Worm (Caenorhabditis elegans) whole organism, L2 larva: ENCODE results near the gene sos-1.

Experiments used
- C34F6.9 ChIP-seq: fragments of 150-350 bp; optimal IDR thresholded peaks from 2 replicates; lab custom pipeline; 2014; ENCODE audit warnings: missing biosample characterization, missing genetic modification characterization
- F13H6.1 ChIP-seq: sonication (generic microtip); optimal IDR thresholded peaks from 2 replicates; lab custom pipeline; 2016; ENCODE audit warnings: missing genetic modification characterization, missing compliant biosample characterization
- R02D3.7 ChIP-seq: fragments of 150-350 bp; optimal IDR thresholded peaks from 2 replicates; lab custom pipeline; 2014; ENCODE audit warnings: missing biosample characterization, missing genetic modification characterization
- Y55F3AM.14 ChIP-seq: fragments of 200-800 bp; sonication (Bioruptor generic); optimal IDR thresholded peaks from 2 replicates; lab custom pipeline; 2018; ENCODE audit warnings: mild to moderate bottlenecking, missing genetic modification characterization, missing compliant biosample characterization
- ama-1 ChIP-seq: fragments of 150-350 bp; optimal IDR thresholded peaks from 2 replicates; lab custom pipeline; 2018; ENCODE audit warnings: inconsistent platforms
- blmp-1 ChIP-seq: sonication (generic microtip); optimal IDR thresholded peaks from 2 replicates; lab custom pipeline; 2017; ENCODE audit warnings: missing genetic modification characterization, mild to moderate bottlenecking, missing compliant biosample characterization, antibody characterized with exemption, moderate library complexity; ENCODE audit not compliant: insufficient read depth
- ceh-16 ChIP-seq: fragments of 150-350 bp; optimal IDR thresholded peaks from 2 replicates; lab custom pipeline; 2014; ENCODE audit warnings: missing biosample characterization, missing genetic modification characterization
- ceh-82 ChIP-seq: fragments of 150-350 bp; optimal IDR thresholded peaks from 2 replicates; lab custom pipeline; 2014; ENCODE audit warnings: missing biosample characterization, missing genetic modification characterization
- crh-2 ChIP-seq: sonication (generic microtip); optimal IDR thresholded peaks from 2 replicates; lab custom pipeline; 2017; ENCODE audit warnings: missing biosample characterization, missing genetic modification characterization
- dmd-4 ChIP-seq: sonication (generic microtip); optimal IDR thresholded peaks from 2 replicates; lab custom pipeline; 2017; ENCODE audit warnings: missing biosample characterization, missing genetic modification characterization
- egl-27 ChIP-seq: sonication (generic microtip); optimal IDR thresholded peaks from 3 replicates; lab custom pipeline; 2017; ENCODE audit warnings: missing biosample characterization, missing genetic modification reagents, missing genetic modification characterization
- elt-1 ChIP-seq: fragments of 150-350 bp; optimal IDR thresholded peaks from 2 replicates; lab custom pipeline; 2014; ENCODE audit warnings: missing biosample characterization, missing genetic modification characterization
- elt-3 ChIP-seq: sonication (generic microtip); optimal IDR thresholded peaks from 2 replicates; lab custom pipeline; 2017; ENCODE audit warnings: missing biosample characterization, missing genetic modification characterization
- fos-1 ChIP-seq: fragments of 150-350 bp; optimal IDR thresholded peaks from 2 replicates; lab custom pipeline; 2014; ENCODE audit warnings: missing biosample characterization, missing genetic modification characterization
- gmeb-1 ChIP-seq: fragments of 150-350 bp; optimal IDR thresholded peaks from 2 replicates; lab custom pipeline; 2014; ENCODE audit warnings: missing biosample characterization, missing genetic modification characterization
- lin-11 ChIP-seq: fragments of 150-350 bp; sonication (generic microtip); optimal IDR thresholded peaks from 2 replicates; lab custom pipeline; 2014; ENCODE audit warnings: missing biosample characterization, missing genetic modification characterization, inconsistent platforms, mixed read lengths
- lin-13 ChIP-seq: fragments of 150-350 bp; optimal IDR thresholded peaks from 2 replicates; lab custom pipeline; 2014; ENCODE audit warnings: missing biosample characterization, missing genetic modification reagents, missing genetic modification characterization
- lin-39 ChIP-seq: fragments of 150-350 bp; optimal IDR thresholded peaks from 2 replicates; lab custom pipeline; 2014; ENCODE audit warnings: missing biosample characterization, missing genetic modification reagents, missing genetic modification characterization
- mab-5 ChIP-seq: fragments of 150-350 bp; optimal IDR thresholded peaks from 2 replicates; lab custom pipeline; 2014; ENCODE audit warnings: missing biosample characterization, missing genetic modification characterization
- mbf-1 ChIP-seq: sonication (generic microtip); optimal IDR thresholded peaks from 2 replicates; lab custom pipeline; 2017; ENCODE audit warnings: missing biosample characterization, missing genetic modification characterization
- mdl-1 ChIP-seq, 2 experiments: fragments of 150-350 bp in 1 of 2; sonication (generic microtip) in 1 of 2; optimal IDR thresholded peaks; 2 replicates each; lab custom pipeline; 2017; ENCODE audit warnings: missing biosample characterization in 2 of 2, missing genetic modification characterization in 2 of 2
- nhr-12 ChIP-seq: fragments of 150-350 bp; optimal IDR thresholded peaks from 2 replicates; lab custom pipeline; 2014; ENCODE audit warnings: missing biosample characterization, missing genetic modification characterization
- nhr-129 ChIP-seq: fragments of 150-350 bp; optimal IDR thresholded peaks from 2 replicates; lab custom pipeline; 2014; ENCODE audit warnings: missing biosample characterization, missing genetic modification characterization
- nhr-21 ChIP-seq: fragments of 150-350 bp; optimal IDR thresholded peaks from 2 replicates; lab custom pipeline; 2014; ENCODE audit warnings: missing biosample characterization, missing genetic modification characterization
- nhr-23 ChIP-seq: fragments of 150-350 bp; optimal IDR thresholded peaks from 2 replicates; lab custom pipeline; 2014; ENCODE audit warnings: missing biosample characterization, missing genetic modification reagents, missing genetic modification characterization
- nhr-25 ChIP-seq: fragments of 150-350 bp; sonication (generic microtip); optimal IDR thresholded peaks from 3 replicates; lab custom pipeline; 2014; ENCODE audit warnings: missing biosample characterization, missing genetic modification characterization
- nhr-6 ChIP-seq: fragments of 150-350 bp; optimal IDR thresholded peaks from 2 replicates; lab custom pipeline; 2014; ENCODE audit warnings: missing biosample characterization, missing genetic modification characterization
- nhr-77 ChIP-seq: fragments of 150-350 bp; optimal IDR thresholded peaks from 2 replicates; lab custom pipeline; 2014; ENCODE audit warnings: missing biosample characterization, missing genetic modification characterization
- sem-4 ChIP-seq: fragments of 150-350 bp; optimal IDR thresholded peaks from 2 replicates; lab custom pipeline; 2014; ENCODE audit warnings: missing biosample characterization, missing genetic modification reagents, missing genetic modification characterization
- skn-1 ChIP-seq: sonication (generic microtip); optimal IDR thresholded peaks from 2 replicates; lab custom pipeline; 2017; ENCODE audit warnings: missing biosample characterization, missing genetic modification characterization
- sma-3 ChIP-seq: sonication (generic microtip); optimal IDR thresholded peaks from 2 replicates; lab custom pipeline; 2016; ENCODE audit warnings: missing genetic modification reagents, missing genetic modification characterization, missing compliant biosample characterization
- unc-39 ChIP-seq: fragments of 150-350 bp; optimal IDR thresholded peaks from 2 replicates; lab custom pipeline; 2014; ENCODE audit warnings: missing biosample characterization, missing genetic modification characterization
- unc-55 ChIP-seq: fragments of 150-350 bp; sonication (generic microtip); optimal IDR thresholded peaks from 3 replicates; lab custom pipeline; 2014; ENCODE audit warnings: missing biosample characterization, missing genetic modification reagents, missing genetic modification characterization
- unc-62 ChIP-seq: fragments of 150-350 bp; optimal IDR thresholded peaks from 2 replicates; lab custom pipeline; 2014; ENCODE audit warnings: missing biosample characterization, missing genetic modification reagents, missing genetic modification characterization
- zag-1 ChIP-seq: fragments of 150-350 bp; optimal IDR thresholded peaks from 2 replicates; lab custom pipeline; 2014; ENCODE audit warnings: missing biosample characterization, missing genetic modification characterization
- ztf-1 ChIP-seq: fragments of 200-800 bp; sonication (Bioruptor generic); conservative IDR thresholded peaks from 2 replicates; pipeline ENCODE4 v1.3.6; 2022; ENCODE audit warnings: missing genetic modification characterization, missing compliant biosample characterization
- ztf-4 ChIP-seq: fragments of 150-350 bp; optimal IDR thresholded peaks from 2 replicates; lab custom pipeline; 2014; ENCODE audit warnings: missing biosample characterization, missing genetic modification characterization

The sos-1 gene

ce11 chrV:4491273-4492094, 57.6 kb downstream of the sos-1 start:
- TF ChIP-seq Y55F3AM.14 (GFP tag; lab: Kevin White, UChicago) (peak; percentile 41), nhr-129 (tag; lab: Kevin White, UChicago) (peak; percentile 7), unc-62 (GFP tag; lab: Kevin White, UChicago) (peak; percentile 24), F13H6.1 (tag; lab: Kevin White, UChicago) (peak; percentile 32), zag-1 (tag; lab: Kevin White, UChicago) (no peak), nhr-12 (tag; lab: Kevin White, UChicago) (no peak), mab-5 (peak; percentile 78)

- TF ChIP-seq unc-39 (tag; lab: Kevin White, UChicago) (no peak), lin-39 (tag; lab: Kevin White, UChicago) (no peak), crh-2 (tag; lab: Kevin White, UChicago) (no peak), gmeb-1 (tag; lab: Kevin White, UChicago) (no peak), mbf-1 (tag; lab: Kevin White, UChicago) (no peak), ztf-1 (no peak), nhr-6 (tag; lab: Kevin White, UChicago) (no peak), R02D3.7 (tag; lab: Kevin White, UChicago) (no peak), blmp-1 (tag; lab: Kevin White, UChicago) (no peak), nhr-21 (tag; lab: Kevin White, UChicago) (no peak), mdl-1 (tag; optimal IDR thresholded peaks at IDR 0.05; lab: Kevin White, UChicago) (no peak), ceh-82 (no peak), elt-1 (tag; lab: Kevin White, UChicago) (no peak), zag-1 (tag; lab: Kevin White, UChicago) (no peak), lin-11 (tag; lab: Kevin White, UChicago) (no peak), unc-55 (GFP tag; lab: Kevin White, UChicago) (no peak), lin-13 (GFP tag; lab: Kevin White, UChicago) (no peak), sem-4 (tag; lab: Kevin White, UChicago) (no peak), unc-62 (GFP tag; lab: Kevin White, UChicago) (no peak)
These were observed 59.2 kb downstream of the sos-1 start for ce11 chrV:4489893-4490292.

- no peak for TF ChIP-seq blmp-1 (tag; lab: Kevin White, UChicago)
- no peak for TF ChIP-seq nhr-23
- no peak for TF ChIP-seq dmd-4 (tag; lab: Kevin White, UChicago)
- TF ChIP-seq mdl-1 (tag; optimal IDR thresholded peaks at IDR 0.05; lab: Kevin White, UChicago) = no peak
- no peak for TF ChIP-seq fos-1
- TF ChIP-seq C34F6.9 (tag; lab: Kevin White, UChicago) = no peak
These were observed 60.1 kb downstream of the sos-1 start for ce11 chrV:4488989-4489388.

ce11 chrV:4487888-4488287, 61.2 kb downstream of the sos-1 start:
- TF ChIP-seq ceh-16 (tag; lab: Kevin White, UChicago) (no peak), egl-27 (tag; lab: Kevin White, UChicago) (no peak), dmd-4 (tag; lab: Kevin White, UChicago) (no peak), ztf-4 (no peak), F13H6.1 (tag; lab: Kevin White, UChicago) (no peak), R02D3.7 (tag; lab: Kevin White, UChicago) (no peak), lin-39 (tag; lab: Kevin White, UChicago) (no peak), lin-11 (tag; lab: Kevin White, UChicago) (no peak), nhr-23 (no peak), ama-1 (no peak), elt-3 (tag; lab: Kevin White, UChicago) (no peak), crh-2 (tag; lab: Kevin White, UChicago) (no peak)
- TF ChIP-seq, all 48 proteins: peak for 0

- TF ChIP-seq ztf-1 (no peak), sem-4 (tag; lab: Kevin White, UChicago) (no peak), elt-3 (tag; lab: Kevin White, UChicago) (no peak), ceh-16 (tag; lab: Kevin White, UChicago) (no peak), skn-1 (tag; lab: Kevin White, UChicago) (no peak), nhr-23 (no peak), mdl-1 (tag; optimal IDR thresholded peaks at IDR 0.05; lab: Kevin White, UChicago) (no peak), zag-1 (tag; lab: Kevin White, UChicago) (no peak), sma-3 (GFP tag; lab: Kevin White, UChicago) (no peak), mbf-1 (tag; lab: Kevin White, UChicago) (no peak), F13H6.1 (tag; lab: Kevin White, UChicago) (no peak), fos-1 (no peak), nhr-77 (tag; lab: Kevin White, UChicago) (no peak), nhr-25 (tag; lab: Kevin White, UChicago) (no peak)
These were observed 62.5 kb downstream of the sos-1 start for ce11 chrV:4486626-4487025.
